Worm (Caenorhabditis elegans) whole organism, young adult: ENCODE results near the gene decr-1.3.

Source experiments
- B0019.2 ChIP-seq: fragments of 200-800 bp; sonication (Bioruptor generic); conservative IDR thresholded peaks from 2 replicates; pipeline ENCODE4 v1.3.6; 2022; ENCODE audit warnings: missing genetic modification reagents, missing genetic modification characterization, missing compliant biosample characterization
- C06A6.2 ChIP-seq: fragments of 200-800 bp; sonication (Bioruptor generic); conservative IDR thresholded peaks from 2 replicates; pipeline ENCODE4 v1.3.6; 2022; ENCODE audit warnings: missing genetic modification characterization, missing compliant biosample characterization
- D2030.7 ChIP-seq: fragments of 200-800 bp; sonication (Bioruptor generic); IDR thresholded peaks from 2 replicates; pipeline ENCODE4 v1.3.6; 2022; ENCODE audit warnings: missing genetic modification reagents, missing genetic modification characterization, missing compliant biosample characterization
- K11D2.4 ChIP-seq: fragments of 200-800 bp; sonication (Bioruptor generic); IDR thresholded peaks from 2 replicates; pipeline ENCODE4 v1.3.6; 2022; ENCODE audit warnings: missing genetic modification reagents, missing genetic modification characterization, missing compliant biosample characterization
- K12H6.12 ChIP-seq: fragments of 200-800 bp; sonication (Bioruptor generic); optimal IDR thresholded peaks from 2 replicates; lab custom pipeline; 2018; ENCODE audit warnings: mild to moderate bottlenecking, missing genetic modification characterization, missing compliant biosample characterization
- attf-5 ChIP-seq: fragments of 200-800 bp; sonication (Bioruptor generic); optimal IDR thresholded peaks from 2 replicates; lab custom pipeline; 2018; ENCODE audit warnings: mild to moderate bottlenecking, missing genetic modification characterization, missing compliant biosample characterization
- attf-6 ChIP-seq: fragments of 200-800 bp; sonication (Bioruptor generic); IDR thresholded peaks from 2 replicates; pipeline ENCODE4 v1.3.6; 2022; ENCODE audit warnings: missing genetic modification reagents, missing genetic modification characterization, missing compliant biosample characterization
- cebp-1 ChIP-seq, 2 experiments: fragments of 200-800 bp in 1 of 2; sonication (Bioruptor generic) in 1 of 2; sonication (generic microtip) in 1 of 2; IDR thresholded peaks in 1 of 2; optimal IDR thresholded peaks in 1 of 2; 2 replicates each; pipeline versions ENCODE4 v1.3.6 to Lab custom; 2017 to 2022; ENCODE audit warnings: missing compliant biosample characterization in 2 of 2, missing genetic modification characterization in 2 of 2, mild to moderate bottlenecking in 1 of 2, missing genetic modification reagents in 1 of 2, moderate library complexity in 1 of 2
- ceh-100 ChIP-seq: fragments of 200-800 bp; sonication (Bioruptor generic); IDR thresholded peaks from 2 replicates; pipeline ENCODE4 v1.3.6; 2022; ENCODE audit warnings: missing genetic modification reagents, missing genetic modification characterization, missing compliant biosample characterization
- ceh-27 ChIP-seq: fragments of 200-800 bp; sonication (Bioruptor generic); optimal IDR thresholded peaks from 2 replicates; lab custom pipeline; 2018; ENCODE audit warnings: mild to moderate bottlenecking, missing genetic modification characterization, moderate library complexity, missing compliant biosample characterization
- ceh-58 ChIP-seq: fragments of 200-800 bp; sonication (Bioruptor generic); IDR thresholded peaks from 2 replicates; pipeline ENCODE4 v1.3.6; 2022; ENCODE audit warnings: missing genetic modification characterization, missing compliant biosample characterization
- efl-1 ChIP-seq: fragments of 150-350 bp; optimal IDR thresholded peaks from 2 replicates; lab custom pipeline; 2014; ENCODE audit warnings: missing biosample characterization, missing genetic modification reagents, missing genetic modification characterization
- egl-18 ChIP-seq: fragments of 200-800 bp; sonication (Bioruptor generic); IDR thresholded peaks from 2 replicates; pipeline ENCODE4 v1.3.6; 2022; ENCODE audit warnings: missing genetic modification reagents, missing genetic modification characterization, missing compliant biosample characterization
- egrh-3 ChIP-seq: fragments of 200-800 bp; sonication (Bioruptor generic); IDR thresholded peaks from 2 replicates; pipeline ENCODE4 v1.3.6; 2022; ENCODE audit warnings: missing genetic modification reagents, missing genetic modification characterization, missing compliant biosample characterization
- ets-4 ChIP-seq: fragments of 200-800 bp; sonication (Bioruptor generic); optimal IDR thresholded peaks from 2 replicates; lab custom pipeline; 2018; ENCODE audit warnings: mild to moderate bottlenecking, missing genetic modification characterization, missing compliant biosample characterization
- hlh-12 ChIP-seq: sonication (generic microtip); optimal IDR thresholded peaks from 2 replicates; lab custom pipeline; 2016; ENCODE audit warnings: missing genetic modification characterization, missing compliant biosample characterization
- hlh-26 ChIP-seq: fragments of 200-800 bp; sonication (Bioruptor generic); conservative IDR thresholded peaks from 2 replicates; pipeline ENCODE4 v1.3.6; 2022; ENCODE audit warnings: missing genetic modification reagents, missing genetic modification characterization, missing compliant biosample characterization
- hmg-1.2 ChIP-seq: fragments of 200-800 bp; sonication (Bioruptor generic); IDR thresholded peaks from 2 replicates; pipeline ENCODE4 v1.3.6; 2022; ENCODE audit warnings: missing genetic modification reagents, missing genetic modification characterization, missing compliant biosample characterization
- hmg-20 ChIP-seq: fragments of 200-800 bp; sonication (Bioruptor generic); IDR thresholded peaks from 2 replicates; pipeline ENCODE4 v1.3.6; 2022; ENCODE audit warnings: missing genetic modification reagents, missing genetic modification characterization, missing compliant biosample characterization
- hrde-1 ChIP-seq: sonication (generic microtip); optimal IDR thresholded peaks from 2 replicates; lab custom pipeline; 2016; ENCODE audit warnings: missing genetic modification characterization, mild to moderate bottlenecking, missing compliant biosample characterization, moderate library complexity, missing genotype, missing genetic modification reagents, borderline replicate concordance
- let-607 ChIP-seq, 2 experiments: fragments of 200-800 bp in 1 of 2; sonication (Bioruptor generic) in 1 of 2; sonication (generic microtip) in 1 of 2; optimal IDR thresholded peaks; 2 replicates each; lab custom pipeline; 2016 to 2018; ENCODE audit warnings: mild to moderate bottlenecking in 2 of 2, missing compliant biosample characterization in 2 of 2, missing genetic modification characterization in 2 of 2, moderate library complexity in 2 of 2, missing genotype in 1 of 2
- lin-26 ChIP-seq: fragments of 200-800 bp; sonication (Bioruptor generic); IDR thresholded peaks from 2 replicates; pipeline ENCODE4 v1.3.6; 2022; ENCODE audit warnings: missing genetic modification reagents, missing genetic modification characterization, missing compliant biosample characterization
- lin-54 ChIP-seq: fragments of 200-800 bp; sonication (Bioruptor generic); optimal IDR thresholded peaks from 2 replicates; lab custom pipeline; 2018; ENCODE audit warnings: mild to moderate bottlenecking, missing genetic modification characterization, missing compliant biosample characterization
- lir-1 ChIP-seq: fragments of 200-800 bp; sonication (Bioruptor generic); conservative IDR thresholded peaks from 2 replicates; pipeline ENCODE4 v1.3.6; 2022; ENCODE audit warnings: missing genetic modification reagents, missing genetic modification characterization, missing compliant biosample characterization
- lsl-1 ChIP-seq: fragments of 200-800 bp; sonication (Bioruptor generic); optimal IDR thresholded peaks from 2 replicates; lab custom pipeline; 2018; ENCODE audit warnings: mild to moderate bottlenecking, missing genetic modification characterization, moderate library complexity, missing compliant biosample characterization
- madf-3 ChIP-seq: fragments of 200-800 bp; sonication (Bioruptor generic); IDR thresholded peaks from 2 replicates; pipeline ENCODE4 v1.3.6; 2022; ENCODE audit warnings: missing genetic modification reagents, missing genetic modification characterization, missing compliant biosample characterization
- madf-6 ChIP-seq: fragments of 200-800 bp; sonication (Bioruptor generic); IDR thresholded peaks from 2 replicates; pipeline ENCODE4 v1.3.6; 2022; ENCODE audit warnings: missing genetic modification reagents, missing genetic modification characterization, missing compliant biosample characterization
- mcd-1 ChIP-seq: fragments of 200-800 bp; sonication (Bioruptor generic); IDR thresholded peaks from 2 replicates; pipeline ENCODE4 v1.3.6; 2022; ENCODE audit warnings: missing genetic modification reagents, missing genetic modification characterization, missing compliant biosample characterization
- mel-28 ChIP-seq: sonication (generic microtip); optimal IDR thresholded peaks from 2 replicates; lab custom pipeline; 2016; ENCODE audit warnings: borderline replicate concordance, mild to moderate bottlenecking, missing genetic modification characterization, missing compliant biosample characterization
- nfya-2 ChIP-seq: fragments of 200-800 bp; sonication (Bioruptor generic); IDR thresholded peaks from 2 replicates; pipeline ENCODE4 v1.3.6; 2022; ENCODE audit warnings: missing genetic modification reagents, missing genetic modification characterization, missing compliant biosample characterization
- nfyb-1 ChIP-seq: fragments of 200-800 bp; sonication (Bioruptor generic); IDR thresholded peaks from 2 replicates; pipeline ENCODE4 v1.3.6; 2022; ENCODE audit warnings: missing genetic modification reagents, missing genetic modification characterization, missing compliant biosample characterization
- nhr-80 ChIP-seq: sonication (generic microtip); optimal IDR thresholded peaks from 2 replicates; lab custom pipeline; 2016; ENCODE audit warnings: missing genetic modification characterization, missing compliant biosample characterization
- pha-4 ChIP-seq: fragments of 150-350 bp; sonication (generic microtip); optimal IDR thresholded peaks from 2 replicates; lab custom pipeline; 2014; ENCODE audit warnings: missing biosample characterization, missing genetic modification reagents, missing genetic modification characterization
- rcor-1 ChIP-seq: fragments of 200-800 bp; sonication (Bioruptor generic); IDR thresholded peaks from 2 replicates; pipeline ENCODE4 v1.3.6; 2022; ENCODE audit warnings: missing genetic modification reagents, missing genetic modification characterization, missing compliant biosample characterization
- rec-8 ChIP-seq, 2 experiments: sonication (generic microtip); optimal IDR thresholded peaks; 2 replicates each; lab custom pipeline; 2016; ENCODE audit warnings: mild to moderate bottlenecking in 2 of 2, missing genetic modification characterization in 2 of 2, missing genetic modification reagents in 2 of 2, missing genotype in 2 of 2, missing biosample characterization in 1 of 2, missing compliant biosample characterization in 1 of 2, moderate library complexity in 1 of 2
- repo-1 ChIP-seq: sonication (generic microtip); optimal IDR thresholded peaks from 2 replicates; lab custom pipeline; 2017; ENCODE audit warnings: mild to moderate bottlenecking, missing genetic modification characterization, missing compliant biosample characterization
- snpc-4 ChIP-seq, 5 experiments: fragments of 150-350 bp in 1 of 5; sonication (generic microtip) in 4 of 5; optimal IDR thresholded peaks; 2 replicates each; lab custom pipeline; 2014 to 2018; ENCODE audit warnings: missing genetic modification characterization in 5 of 5, missing biosample characterization in 3 of 5, antibody characterized with exemption in 2 of 5, mild to moderate bottlenecking in 2 of 5, missing compliant biosample characterization in 2 of 5, missing genotype in 2 of 5, moderate library complexity in 2 of 5, missing genetic modification reagents in 1 of 5
- somi-1 ChIP-seq: fragments of 200-800 bp; sonication (Bioruptor generic); optimal IDR thresholded peaks from 2 replicates; lab custom pipeline; 2018; ENCODE audit warnings: mild to moderate bottlenecking, missing genetic modification characterization, missing compliant biosample characterization
- tlf-1 ChIP-seq: fragments of 200-800 bp; sonication (Bioruptor generic); optimal IDR thresholded peaks from 2 replicates; lab custom pipeline; 2018; ENCODE audit warnings: mild to moderate bottlenecking, missing genetic modification characterization, missing compliant biosample characterization
- ztf-26 ChIP-seq: sonication (generic microtip); optimal IDR thresholded peaks from 2 replicates; lab custom pipeline; 2017; ENCODE audit warnings: missing genetic modification characterization, missing compliant biosample characterization
- ztf-6 ChIP-seq: fragments of 200-800 bp; sonication (Bioruptor generic); IDR thresholded peaks from 2 replicates; pipeline ENCODE4 v1.3.6; 2022; ENCODE audit warnings: missing genetic modification reagents, missing genetic modification characterization, missing compliant biosample characterization

The decr-1.3 gene

ce11 chrII:8141135-8141534, 32.2 kb downstream of the decr-1.3 start (continued):
- TF ChIP-seq B0019.2 (GFP tag; lab: Robert Waterston, UW) (0 out of 2 replicates have a peak, but pooled peaks have one; percentile 7), rec-8 (tag; optimal IDR thresholded peaks at IDR 0.05; lab: Kevin White, UChicago) (no peak), nfyb-1 (GFP tag; lab: Robert Waterston, UW) (peak; percentile 57; the same call in 1 of the 2 replicates), ceh-27 (GFP tag; lab: Kevin White, UChicago) (no peak), lin-26 (no peak), snpc-4 (GFP tag; optimal IDR thresholded peaks at IDR 0.05; lab: Kevin White, UChicago) (no peak), snpc-4 (tag; optimal IDR thresholded peaks at IDR 0.05; lab: Kevin White, UChicago) (peak in 1 of 4 experiments; percentile 3), lin-54 (no peak), attf-6 (GFP tag; lab: Robert Waterston, UW) (0 out of 2 replicates have a peak, but pooled peaks have one; percentile 58), madf-6 (GFP tag; lab: Robert Waterston, UW) (peak; percentile 36; the same call in 1 of the 2 replicates), D2030.7 (0 out of 2 replicates have a peak, but pooled peaks have one; percentile 28), madf-3 (GFP tag; lab: Robert Waterston, UW) (no peak), tlf-1 (no peak), lir-1 (GFP tag; lab: Robert Waterston, UW) (no peak), repo-1 (tag; lab: Kevin White, UChicago) (peak; percentile 15), lsl-1 (no peak), ztf-6 (GFP tag; lab: Robert Waterston, UW) (no peak), nfya-2 (GFP tag; lab: Robert Waterston, UW) (peak; percentile 73; the same call in 1 of the 2 replicates)

ce11 chrII:8138015-8138546, 35.3 kb downstream of the decr-1.3 start, which contains the start of gene cdc-48.2:
Gene cdc-48.2, plus strand, starts transcription at chrII:8138496.
- peak; percentile 2 for TF ChIP-seq nhr-80
- TF ChIP-seq rcor-1 (GFP tag; lab: Robert Waterston, UW) = 0 out of 2 replicates have a peak, but pooled peaks have one; percentile 17
- TF ChIP-seq cebp-1 (GFP tag; IDR thresholded peaks at IDR 0.05; lab: Robert Waterston, UW) = no peak
- TF ChIP-seq cebp-1 (tag; optimal IDR thresholded peaks at IDR 0.05; lab: Kevin White, UChicago) = peak; percentile 4
- TF ChIP-seq hmg-1.2 (GFP tag; lab: Robert Waterston, UW) = 0 out of 2 replicates have a peak, but pooled peaks have one; percentile 14
- TF ChIP-seq ceh-100 (GFP tag; lab: Robert Waterston, UW) = 0 out of 2 replicates have a peak, but pooled peaks have one; percentile 9
- TF ChIP-seq attf-5 = peak; percentile 36
- no peak for TF ChIP-seq C06A6.2 (GFP tag; lab: Robert Waterston, UW)
- no peak for TF ChIP-seq nfyb-1 (GFP tag; lab: Robert Waterston, UW)

ce11 chrII:8137379-8137778, 36.0 kb downstream of the decr-1.3 start:
- TF ChIP-seq hlh-12 (tag; lab: Kevin White, UChicago) = no peak
- TF ChIP-seq ceh-100 (GFP tag; lab: Robert Waterston, UW) = peak; percentile 86
- peak; percentile 13 for TF ChIP-seq lsl-1
- peak; percentile 23 for TF ChIP-seq efl-1 (GFP tag; lab: Kevin White, UChicago)
- 0 out of 2 replicates have a peak, but pooled peaks have one; percentile 9 for TF ChIP-seq egrh-3 (GFP tag; lab: Robert Waterston, UW)
- peak; percentile 39 for TF ChIP-seq K12H6.12
- TF ChIP-seq mcd-1 (GFP tag; lab: Robert Waterston, UW) = peak; percentile 46; the same call in 1 of the 2 replicates
- no peak for TF ChIP-seq ztf-26 (tag; lab: Kevin White, UChicago)
- TF ChIP-seq hlh-26 (GFP tag; lab: Robert Waterston, UW) = no peak

ce11 chrII:8136818-8137217, 36.5 kb downstream of the decr-1.3 start, which contains the start of gene ctns-1:
Gene ctns-1, minus strand, starts transcription at chrII:8136918.
- TF ChIP-seq K11D2.4 (GFP tag; lab: Robert Waterston, UW) (no peak), hrde-1 (tag; lab: Kevin White, UChicago) (no peak), ceh-58 (GFP tag; lab: Robert Waterston, UW) (no peak), let-607 (tag; optimal IDR thresholded peaks at IDR 0.05; lab: Kevin White, UChicago) (no peak), ets-4 (no peak), somi-1 (GFP tag; lab: Kevin White, UChicago) (no peak), pha-4 (tag; lab: Kevin White, UChicago) (no peak), B0019.2 (GFP tag; lab: Robert Waterston, UW) (no peak), ceh-100 (GFP tag; lab: Robert Waterston, UW) (no peak), mel-28 (no peak), egl-18 (GFP tag; lab: Robert Waterston, UW) (no peak), hmg-20 (GFP tag; lab: Robert Waterston, UW) (no peak), efl-1 (GFP tag; lab: Kevin White, UChicago) (no peak)
